Fruit fly (Drosophila melanogaster): ENCODE data around the gene Sos.

The Sos gene

dm6 chr2L:13783264-13784154 is 30.1 kb upstream of the Sos start, which contains the start of gene Eato (continued):
- TF ChIP-seq BEAF-32 (GFP tag; optimal IDR thresholded peaks at IDR 0.05) (peak; percentile 66), sd (tag; optimal IDR thresholded peaks at IDR 0.05) (peak; percentile 23), H2.0 (GFP tag; IDR thresholded peaks at IDR 0.05) (no peak), vnd (GFP tag; IDR thresholded peaks at IDR 0.05; ENCODE audit: partially characterized antibody) (peak; percentile 38; the same call in 1 of the 3 replicates), tx (GFP tag; optimal IDR thresholded peaks at IDR 0.05) (no peak), Opbp (GFP tag; IDR thresholded peaks at IDR 0.05; ENCODE audit: partially characterized antibody) (peak; percentile 51; the same call in 1 of the 3 replicates), CG10267 (tag; optimal IDR thresholded peaks at IDR 0.05) (peak; percentile 9), CG16813 (GFP tag; IDR thresholded peaks at IDR 0.05; ENCODE audit: partially characterized antibody) (peak; percentile 55), Scr (GFP tag; IDR thresholded peaks at IDR 0.05; ENCODE audit: partially characterized antibody) (peak; percentile 54), CG17829 (tag; optimal IDR thresholded peaks at IDR 0.05) (no peak), tll (GFP tag; optimal IDR thresholded peaks at IDR 0.05) (no peak), ab (GFP tag; optimal IDR thresholded peaks at IDR 0.05) (no peak), Hr3 (GFP tag; optimal IDR thresholded peaks at IDR 0.05) (peak; percentile 4), CG2120 (GFP tag; optimal IDR thresholded peaks at IDR 0.05) (peak; percentile 7), Xbp1 (GFP tag; optimal IDR thresholded peaks at IDR 0.05) (peak; percentile 22), stwl (tag; optimal IDR thresholded peaks at IDR 0.05) (peak; percentile 40), Deaf1 (tag; optimal IDR thresholded peaks at IDR 0.05) (no peak), NFAT (GFP tag; IDR thresholded peaks at IDR 0.05) (peak; percentile 19; the same call in 1 of the 2 replicates), gfzf (GFP tag; optimal IDR thresholded peaks at IDR 0.05) (peak; percentile 25), pum (GFP tag; optimal IDR thresholded peaks at IDR 0.05) (no peak), chinmo (GFP tag; IDR thresholded peaks at IDR 0.05; ENCODE audit: partially characterized antibody) (0 out of 4 replicates have a peak, but pooled peaks have one; percentile 6), inv (GFP tag; IDR thresholded peaks at IDR 0.05; ENCODE audit: partially characterized antibody) (peak; percentile 11), shn (GFP tag; optimal IDR thresholded peaks at IDR 0.05) (peak; percentile 23), Nf-YC (tag; optimal IDR thresholded peaks at IDR 0.05) (peak; percentile 36), zfh2 (GFP tag; optimal IDR thresholded peaks at IDR 0.05) (peak; percentile 24), CG14710 (tag; optimal IDR thresholded peaks at IDR 0.05) (peak; percentile 30), lmd (GFP tag; IDR thresholded peaks at IDR 0.05) (0 out of 2 replicates have a peak, but pooled peaks have one; percentile 13), Gug (GFP tag; IDR thresholded peaks at IDR 0.05) (peak; percentile 11; the same call in 1 of the 4 replicates), CG15601 (tag; optimal IDR thresholded peaks at IDR 0.05) (no peak), vfl (GFP tag; optimal IDR thresholded peaks at IDR 0.05) (no peak), unc-4 (GFP tag; IDR thresholded peaks at IDR 0.05; ENCODE audit: partially characterized antibody) (peak; percentile 55), CG34224 (GFP tag; IDR thresholded peaks at IDR 0.05; ENCODE audit: partially characterized antibody) (peak; percentile 31; the same call in 2 of the 3 replicates), CG30020 (tag; optimal IDR thresholded peaks at IDR 0.05) (peak; percentile 71), CG4730 (GFP tag; IDR thresholded peaks at IDR 0.05) (no peak), Asciz (GFP tag; optimal IDR thresholded peaks at IDR 0.05) (no peak), dm (GFP tag; optimal IDR thresholded peaks at IDR 0.05) (no peak), CG17802 (tag; optimal IDR thresholded peaks at IDR 0.05) (peak; percentile 35), CG12659 (GFP tag; optimal IDR thresholded peaks at IDR 0.05) (peak; percentile 35), CG7357 (GFP tag; IDR thresholded peaks at IDR 0.05) (peak; percentile 70), MESR4 (GFP tag; optimal IDR thresholded peaks at IDR 0.05) (peak; percentile 47), CG18262 (tag; optimal IDR thresholded peaks at IDR 0.05) (peak; percentile 38), Dll (GFP tag; IDR thresholded peaks at IDR 0.05; ENCODE audit: partially characterized antibody) (peak; percentile 65), CG14860 (GFP tag; IDR thresholded peaks at IDR 0.05; ENCODE audit: partially characterized antibody) (peak; percentile 28; the same call in 1 of the 3 replicates), amos (GFP tag; IDR thresholded peaks at IDR 0.05; ENCODE audit: partially characterized antibody) (peak; percentile 64)
